Worm (Caenorhabditis elegans): ENCODE measurements around the gene C50F4.6.

Gene C50F4.6

DNA sequence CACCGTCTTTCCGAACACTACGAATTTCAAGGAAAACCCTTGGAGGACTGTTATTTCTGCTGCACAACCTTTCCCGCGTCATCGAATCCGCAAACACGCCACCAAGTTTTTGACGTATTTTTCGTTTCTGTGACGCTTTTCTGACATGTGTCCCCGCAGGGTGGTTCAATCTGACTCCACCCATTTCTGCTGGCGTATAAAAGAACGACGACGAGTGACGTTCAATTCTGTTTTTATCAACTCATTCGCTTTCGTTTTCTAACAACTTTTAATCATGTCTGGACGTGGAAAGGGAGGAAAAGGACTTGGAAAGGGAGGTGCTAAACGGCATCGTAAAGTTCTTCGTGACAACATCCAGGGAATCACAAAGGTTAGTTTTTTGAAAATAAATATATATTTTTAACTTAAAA is 973 bp downstream of the C50F4.6 start, which contains the start of gene his-37 (continued):
- TF ChIP-seq ama-1 (optimal IDR thresholded peaks at IDR 0.05) = peak; percentile 95
- TF ChIP-seq dmd-9 (GFP tag; IDR thresholded peaks at IDR 0.05) = peak; percentile 95
- peak; percentile 99 for TF ChIP-seq rbr-2 (tag; optimal IDR thresholded peaks at IDR 0.05)
- TF ChIP-seq dpl-1 (GFP tag; optimal IDR thresholded peaks at IDR 0.05) = peak; percentile 95
- TF ChIP-seq nhr-6 (tag; optimal IDR thresholded peaks at IDR 0.05) = peak; percentile 98
- TF ChIP-seq R02D3.7 (tag; optimal IDR thresholded peaks at IDR 0.05) = no peak
- TF ChIP-seq T26A8.4 (GFP tag; IDR thresholded peaks at IDR 0.05) = peak; percentile 98
- TF ChIP-seq pha-4 (GFP tag; IDR thresholded peaks at IDR 0.05) = peak; percentile 97
- TF ChIP-seq pha-4 (tag; optimal IDR thresholded peaks at IDR 0.05) = peak; percentile 98
- TF ChIP-seq attf-4 (tag; optimal IDR thresholded peaks at IDR 0.05) = peak; percentile 21
- TF ChIP-seq lin-15B (tag; optimal IDR thresholded peaks at IDR 0.05) = no peak
- TF ChIP-seq jun-1 (tag; optimal IDR thresholded peaks at IDR 0.05) = peak; percentile 97
- TF ChIP-seq zag-1 (tag; optimal IDR thresholded peaks at IDR 0.05) = peak; percentile 83
- TF ChIP-seq ceh-20 (GFP tag; IDR thresholded peaks at IDR 0.05) = peak; percentile 99
- TF ChIP-seq lir-3 (tag; optimal IDR thresholded peaks at IDR 0.05) = peak; percentile 88
- peak; percentile 95 for TF ChIP-seq mes-2 (tag; optimal IDR thresholded peaks at IDR 0.05; ENCODE audit: poor library complexity, severe bottlenecking)
- peak; percentile 17 for TF ChIP-seq gei-8 (GFP tag; optimal IDR thresholded peaks at IDR 0.05)
- peak; percentile 74 for TF ChIP-seq fos-1 (tag; optimal IDR thresholded peaks at IDR 0.05)
- peak; percentile 61; the same call in 1 of the 2 replicates for TF ChIP-seq Y105C5A.15 (GFP tag; IDR thresholded peaks at IDR 0.05)
- TF ChIP-seq madf-9 (GFP tag; conservative IDR thresholded peaks at IDR 0.05) = peak; percentile 98
- TF ChIP-seq mep-1 (tag; optimal IDR thresholded peaks at IDR 0.05) = peak; percentile 99
- peak; percentile 27 for TF ChIP-seq egl-27 (tag; optimal IDR thresholded peaks at IDR 0.05)
- peak; percentile 73 for TF ChIP-seq nhr-10 (tag; optimal IDR thresholded peaks at IDR 0.05)
- TF ChIP-seq Y48G9A.11 (GFP tag; IDR thresholded peaks at IDR 0.05) = 0 out of 2 replicates have a peak, but pooled peaks have one; percentile 8
- TF ChIP-seq nhr-237 (tag; optimal IDR thresholded peaks at IDR 0.05) = peak; percentile 82
- peak; percentile 82 for TF ChIP-seq ceh-32 (tag; optimal IDR thresholded peaks at IDR 0.05; ENCODE audit: poor library complexity)
- TF ChIP-seq zip-11 (GFP tag; IDR thresholded peaks at IDR 0.05) = no peak
- TF ChIP-seq F10B5.3 (tag; optimal IDR thresholded peaks at IDR 0.05) = peak; percentile 91
- peak; percentile 92 for TF ChIP-seq arid-1 (GFP tag; conservative IDR thresholded peaks at IDR 0.05)
- peak; percentile 54 for TF ChIP-seq snpc-4 (tag; optimal IDR thresholded peaks at IDR 0.05)
- TF ChIP-seq hlh-30 (tag; optimal IDR thresholded peaks at IDR 0.05; ENCODE audit: insufficient read depth) = peak; percentile 92
- no peak for TF ChIP-seq tag-97 (GFP tag; IDR thresholded peaks at IDR 0.05)
- peak; percentile 99 for TF ChIP-seq zfp-3 (GFP tag; conservative IDR thresholded peaks at IDR 0.05)
- TF ChIP-seq mxl-3 (GFP tag; optimal IDR thresholded peaks at IDR 0.05) = peak; percentile 99
- peak; percentile 89 for TF ChIP-seq spr-3 (GFP tag; optimal IDR thresholded peaks at IDR 0.05)
- peak; percentile 99 for TF ChIP-seq hlh-11 (tag; optimal IDR thresholded peaks at IDR 0.05)
- peak; percentile 98 for TF ChIP-seq ctbp-1 (GFP tag; IDR thresholded peaks at IDR 0.05)
- TF ChIP-seq zip-2 (tag; optimal IDR thresholded peaks at IDR 0.05) = peak; percentile 92
- peak; percentile 99 for TF ChIP-seq nhr-77 (tag; optimal IDR thresholded peaks at IDR 0.05)
- peak; percentile 85; the same call in 1 of the 2 replicates for TF ChIP-seq mxl-2 (GFP tag; conservative IDR thresholded peaks at IDR 0.05)
- TF ChIP-seq set-16 (GFP tag; IDR thresholded peaks at IDR 0.05) = peak; percentile 51; the same call in 1 of the 2 replicates
- peak; percentile 99 for TF ChIP-seq nhr-28 (tag; optimal IDR thresholded peaks at IDR 0.05)
- TF ChIP-seq Y75B8A.6 (GFP tag; IDR thresholded peaks at IDR 0.05) = peak; percentile 64; the same call in 1 of the 2 replicates
- TF ChIP-seq ztf-11 (tag; optimal IDR thresholded peaks at IDR 0.05) = no peak
- peak; percentile 96 for TF ChIP-seq T20F7.1 (GFP tag; optimal IDR thresholded peaks at IDR 0.05)
- peak; percentile 99 for TF ChIP-seq nhr-102 (tag; optimal IDR thresholded peaks at IDR 0.05)
- no peak for TF ChIP-seq ceh-44 (GFP tag; IDR thresholded peaks at IDR 0.05)
- TF ChIP-seq dmd-6 (GFP tag; IDR thresholded peaks at IDR 0.05) = peak; percentile 99
- TF ChIP-seq ceh-28 (tag; optimal IDR thresholded peaks at IDR 0.05) = peak; percentile 59
- peak; percentile 97 for TF ChIP-seq hmg-1.1 (GFP tag; IDR thresholded peaks at IDR 0.05)
- TF ChIP-seq zfp-2 (tag; optimal IDR thresholded peaks at IDR 0.05) = peak; percentile 85
- peak; percentile 90 for TF ChIP-seq ztf-7 (tag; optimal IDR thresholded peaks at IDR 0.05)

Data from whole organism, L4 larva.